Worm (Caenorhabditis elegans) whole organism, L1 larva: ENCODE data around the gene kdp-1.
A peak's percentile ranks its signal among the peaks of the same experiment; 100 is the strongest.

Source experiments
- C16A3.4 ChIP-seq: fragments of 150-350 bp; optimal IDR thresholded peaks from 2 replicates; lab custom pipeline; 2014; ENCODE audit warnings: missing biosample characterization, missing genetic modification characterization
- C34B4.2 ChIP-seq: sonication (generic microtip); optimal IDR thresholded peaks from 2 replicates; lab custom pipeline; 2017; ENCODE audit warnings: mild to moderate bottlenecking, missing genetic modification characterization, missing compliant biosample characterization
- Y116A8C.19 ChIP-seq: sonication (generic microtip); optimal IDR thresholded peaks from 2 replicates; lab custom pipeline; 2016; ENCODE audit warnings: missing compliant biosample characterization, missing genetic modification characterization, borderline replicate concordance
- alr-1 ChIP-seq: fragments of 200-800 bp; sonication (Bioruptor generic); optimal IDR thresholded peaks from 2 replicates; lab custom pipeline; 2018; ENCODE audit warnings: borderline replicate concordance, mild to moderate bottlenecking, missing genetic modification characterization, missing compliant biosample characterization
- blmp-1 ChIP-seq: fragments of 150-350 bp; optimal IDR thresholded peaks from 2 replicates; lab custom pipeline; 2014; ENCODE audit warnings: missing biosample characterization, missing genetic modification characterization
- ceh-88 ChIP-seq: fragments of 200-800 bp; sonication (Bioruptor generic); IDR thresholded peaks from 2 replicates; pipeline ENCODE4 v1.3.6; 2022; ENCODE audit warnings: missing genetic modification characterization, missing compliant biosample characterization
- dsc-1 ChIP-seq: sonication (generic microtip); optimal IDR thresholded peaks from 2 replicates; lab custom pipeline; 2016; ENCODE audit warnings: mild to moderate bottlenecking, missing genetic modification characterization, missing compliant biosample characterization
- efl-1 ChIP-seq, 4 experiments: fragments of 150-350 bp; optimal IDR thresholded peaks in 3 of 4; peaks in 1 of 4; 1 replicate in 1 of 4; 2 replicates in 3 of 4; lab custom pipeline; 2014; ENCODE audit warnings: missing biosample characterization in 2 of 4, missing genetic modification characterization in 2 of 4, missing genetic modification reagents in 2 of 4
- efl-3 ChIP-seq: fragments of 200-800 bp; sonication (Bioruptor generic); optimal IDR thresholded peaks from 2 replicates; lab custom pipeline; 2018; ENCODE audit warnings: mild to moderate bottlenecking, missing genetic modification characterization, missing compliant biosample characterization
- egl-27 ChIP-seq, 2 experiments: fragments of 150-350 bp in 1 of 2; sonication (generic microtip); optimal IDR thresholded peaks; 3 replicates each; lab custom pipeline; 2017 to 2018; ENCODE audit warnings: missing biosample characterization in 2 of 2, missing genetic modification characterization in 2 of 2, missing genetic modification reagents in 2 of 2
- elt-2 ChIP-seq: sonication (generic microtip); optimal IDR thresholded peaks from 2 replicates; lab custom pipeline; 2016; ENCODE audit warnings: missing genetic modification characterization, mild to moderate bottlenecking, inconsistent platforms, missing compliant biosample characterization, missing genetic modification reagents
- elt-3 ChIP-seq, 6 experiments: fragments of 150-350 bp in 1 of 6; sonication (generic microtip); optimal IDR thresholded peaks; 2 replicates each; lab custom pipeline; 2017 to 2018; ENCODE audit warnings: missing biosample characterization in 6 of 6, missing genetic modification characterization in 6 of 6, inconsistent platforms in 1 of 6
- fkh-8 ChIP-seq: sonication (generic microtip); optimal IDR thresholded peaks from 2 replicates; lab custom pipeline; 2016; ENCODE audit warnings: mild to moderate bottlenecking, missing genetic modification characterization, missing compliant biosample characterization
- fos-1 ChIP-seq: fragments of 150-350 bp; optimal IDR thresholded peaks from 2 replicates; lab custom pipeline; 2014; ENCODE audit warnings: missing biosample characterization, missing genetic modification characterization
- hlh-17 ChIP-seq: fragments of 200-800 bp; sonication (Bioruptor generic); optimal IDR thresholded peaks from 2 replicates; lab custom pipeline; 2018; ENCODE audit warnings: missing genetic modification characterization, mild to moderate bottlenecking, missing compliant biosample characterization, moderate library complexity, borderline replicate concordance
- hlh-4 ChIP-seq: sonication (generic microtip); optimal IDR thresholded peaks from 2 replicates; lab custom pipeline; 2016; ENCODE audit warnings: mild to moderate bottlenecking, missing genetic modification characterization, missing compliant biosample characterization
- hpl-2 ChIP-seq: fragments of 150-350 bp; optimal IDR thresholded peaks from 2 replicates; lab custom pipeline; 2014; ENCODE audit warnings: missing biosample characterization, missing genetic modification reagents, missing genetic modification characterization
- irx-1 ChIP-seq: sonication (generic microtip); optimal IDR thresholded peaks from 2 replicates; lab custom pipeline; 2016; ENCODE audit warnings: missing genetic modification characterization, missing compliant biosample characterization
- lin-13 ChIP-seq: fragments of 150-350 bp; optimal IDR thresholded peaks from 2 replicates; lab custom pipeline; 2014; ENCODE audit warnings: missing biosample characterization, missing genetic modification reagents, missing genetic modification characterization
- lin-14 ChIP-seq: fragments of 200-800 bp; sonication (Bioruptor generic); optimal IDR thresholded peaks from 2 replicates; lab custom pipeline; 2018; ENCODE audit warnings: mild to moderate bottlenecking, missing genetic modification characterization, moderate library complexity, missing compliant biosample characterization
- lin-15B ChIP-seq: fragments of 150-350 bp; sonication (generic microtip); optimal IDR thresholded peaks from 3 replicates; lab custom pipeline; 2014; ENCODE audit warnings: missing biosample characterization, missing genetic modification characterization
- lin-39 ChIP-seq: fragments of 150-350 bp; optimal IDR thresholded peaks from 2 replicates; lab custom pipeline; 2014; ENCODE audit warnings: missing biosample characterization, missing genetic modification reagents, missing genetic modification characterization
- mab-9 ChIP-seq: fragments of 200-800 bp; sonication (Bioruptor generic); IDR thresholded peaks from 2 replicates; pipeline ENCODE4 v1.3.6; 2022; ENCODE audit warnings: missing genetic modification reagents, missing genetic modification characterization, missing compliant biosample characterization
- mdl-1 ChIP-seq, 2 experiments: fragments of 150-350 bp; optimal IDR thresholded peaks; 2 replicates each; lab custom pipeline; 2014 to 2017; ENCODE audit warnings: missing biosample characterization in 2 of 2, missing genetic modification characterization in 2 of 2, inconsistent platforms in 1 of 2
- mef-2 ChIP-seq: fragments of 150-350 bp; optimal IDR thresholded peaks from 2 replicates; lab custom pipeline; 2014; ENCODE audit warnings: missing biosample characterization, missing genetic modification characterization
- nhr-11 ChIP-seq: fragments of 150-350 bp; optimal IDR thresholded peaks from 2 replicates; lab custom pipeline; 2014; ENCODE audit warnings: missing biosample characterization, missing genetic modification characterization
- nhr-12 ChIP-seq: sonication (generic microtip); optimal IDR thresholded peaks from 2 replicates; lab custom pipeline; 2017; ENCODE audit warnings: missing biosample characterization, missing genetic modification characterization
- nhr-19 ChIP-seq: fragments of 200-800 bp; sonication (Bioruptor generic); conservative IDR thresholded peaks from 2 replicates; pipeline ENCODE4 v1.3.6; 2022; ENCODE audit warnings: missing genetic modification characterization, missing compliant biosample characterization
- nhr-28 ChIP-seq: fragments of 150-350 bp; optimal IDR thresholded peaks from 2 replicates; lab custom pipeline; 2014; ENCODE audit warnings: missing biosample characterization, missing genetic modification characterization
- nhr-71 ChIP-seq: sonication (generic microtip); optimal IDR thresholded peaks from 2 replicates; lab custom pipeline; 2016; ENCODE audit warnings: mild to moderate bottlenecking, missing genetic modification characterization, moderate library complexity, missing compliant biosample characterization
- nhr-77 ChIP-seq: fragments of 150-350 bp; optimal IDR thresholded peaks from 2 replicates; lab custom pipeline; 2014; ENCODE audit warnings: missing biosample characterization, missing genetic modification characterization
- nhr-84 ChIP-seq: sonication (generic microtip); optimal IDR thresholded peaks from 2 replicates; lab custom pipeline; 2017; ENCODE audit warnings: missing biosample characterization, missing genetic modification characterization
- nhr-85 ChIP-seq: sonication (generic microtip); peaks from one replicate; lab custom pipeline; 2016; ENCODE audit warnings: missing genetic modification characterization, inconsistent platforms, missing compliant biosample characterization
- pag-3 ChIP-seq: sonication (generic microtip); optimal IDR thresholded peaks from 2 replicates; lab custom pipeline; 2017; ENCODE audit warnings: missing genetic modification characterization, mild to moderate bottlenecking, missing compliant biosample characterization, antibody characterized with exemption, borderline replicate concordance; ENCODE audit not compliant: insufficient read depth
- pax-3 ChIP-seq: fragments of 200-800 bp; sonication (Bioruptor generic); optimal IDR thresholded peaks from 2 replicates; lab custom pipeline; 2018; ENCODE audit warnings: mild to moderate bottlenecking, missing genetic modification characterization, moderate library complexity, missing compliant biosample characterization
- rnt-1 ChIP-seq: sonication (generic microtip); optimal IDR thresholded peaks from 2 replicates; lab custom pipeline; 2016; ENCODE audit warnings: mild to moderate bottlenecking, missing genetic modification characterization, moderate library complexity, missing compliant biosample characterization
- snpc-4 ChIP-seq: fragments of 150-350 bp; optimal IDR thresholded peaks from 2 replicates; lab custom pipeline; 2014; ENCODE audit warnings: missing biosample characterization, missing genetic modification characterization
- sox-4 ChIP-seq: sonication (generic microtip); optimal IDR thresholded peaks from 2 replicates; lab custom pipeline; 2016; ENCODE audit warnings: missing genetic modification characterization, missing compliant biosample characterization
- sptf-1 ChIP-seq: fragments of 150-350 bp; optimal IDR thresholded peaks from 2 replicates; lab custom pipeline; 2014; ENCODE audit warnings: missing biosample characterization, missing genetic modification characterization
- swsn-7 ChIP-seq: sonication (generic microtip); optimal IDR thresholded peaks from 2 replicates; lab custom pipeline; 2016; ENCODE audit warnings: missing genetic modification characterization, missing compliant biosample characterization
- tlp-1 ChIP-seq: fragments of 150-350 bp; optimal IDR thresholded peaks from 2 replicates; lab custom pipeline; 2014; ENCODE audit warnings: missing biosample characterization, missing genetic modification characterization
- unc-130 ChIP-seq: fragments of 150-350 bp; optimal IDR thresholded peaks from 2 replicates; lab custom pipeline; 2017; ENCODE audit warnings: missing biosample characterization, missing genetic modification characterization, inconsistent platforms
- unc-30 ChIP-seq: sonication (generic microtip); optimal IDR thresholded peaks from 2 replicates; lab custom pipeline; 2017; ENCODE audit warnings: missing biosample characterization, missing genetic modification characterization
- unc-86 ChIP-seq: sonication (generic microtip); optimal IDR thresholded peaks from 2 replicates; lab custom pipeline; 2016; ENCODE audit warnings: missing genetic modification characterization, missing compliant biosample characterization
- xbp-1 ChIP-seq: sonication (generic microtip); optimal IDR thresholded peaks from 2 replicates; lab custom pipeline; 2016; ENCODE audit warnings: missing genetic modification characterization, missing compliant biosample characterization
- ztf-11 ChIP-seq, 2 experiments: sonication (generic microtip); optimal IDR thresholded peaks; 2 replicates each; lab custom pipeline; 2016 to 2017; ENCODE audit warnings: missing genetic modification characterization in 2 of 2, missing biosample characterization in 1 of 2, missing compliant biosample characterization in 1 of 2
- ztf-4 ChIP-seq: fragments of 150-350 bp; optimal IDR thresholded peaks from 2 replicates; lab custom pipeline; 2014; ENCODE audit warnings: missing biosample characterization, missing genetic modification characterization

The kdp-1 gene

ce11 chrIV:13322429-13322828 lies 22.4 kb downstream of the kdp-1 start (continued):
- TF ChIP-seq rnt-1 (tag; lab: Kevin White, UChicago) (peak; percentile 84), swsn-7 (tag; lab: Kevin White, UChicago) (peak; percentile 84), tlp-1 (tag; lab: Kevin White, UChicago) (no peak), fkh-8 (tag; lab: Kevin White, UChicago) (peak; percentile 71), lin-14 (GFP tag; lab: Kevin White, UChicago) (peak; percentile 97), ztf-4 (tag; lab: Kevin White, UChicago) (peak; percentile 72), ztf-11 (tag; optimal IDR thresholded peaks at IDR 0.05; lab: Kevin White, UChicago) (no peak), sox-4 (no peak), fos-1 (tag; lab: Kevin White, UChicago) (peak; percentile 59), nhr-85 (tag; lab: Kevin White, UChicago) (peak; percentile 88), unc-130 (tag; lab: Kevin White, UChicago) (no peak), efl-3 (GFP tag; lab: Kevin White, UChicago) (no peak), pax-3 (tag; lab: Kevin White, UChicago) (no peak), efl-1 (optimal IDR thresholded peaks at IDR 0.05; lab: Kevin White, UChicago) (peak; percentile 58), efl-1 (GFP tag; optimal IDR thresholded peaks at IDR 0.05 in 1 of 2; lab: Kevin White, UChicago) (peak; percentile 19 to 70), Y116A8C.19 (no peak), xbp-1 (tag; lab: Kevin White, UChicago) (peak; percentile 65), unc-86 (tag; lab: Kevin White, UChicago) (peak; percentile 64), hpl-2 (GFP tag; lab: Kevin White, UChicago) (no peak), C34B4.2 (no peak), lin-15B (tag; lab: Kevin White, UChicago) (peak; percentile 2), lin-13 (peak; percentile 60), lin-39 (tag; lab: Kevin White, UChicago) (no peak), nhr-28 (tag; lab: Kevin White, UChicago) (no peak), blmp-1 (tag; lab: Kevin White, UChicago) (peak; percentile 33), unc-30 (tag; lab: Kevin White, UChicago) (no peak), nhr-11 (tag; lab: Kevin White, UChicago) (peak; percentile 55), C16A3.4 (peak; percentile 6), nhr-12 (no peak), alr-1 (tag; lab: Kevin White, UChicago) (no peak), nhr-84 (tag; lab: Kevin White, UChicago) (no peak), nhr-19 (peak; percentile 86), egl-27 (tag; optimal IDR thresholded peaks at IDR 0.05; lab: Kevin White, UChicago) (peak; percentile 31 to 50), snpc-4 (tag; lab: Kevin White, UChicago) (peak; percentile 46), sptf-1 (tag; lab: Kevin White, UChicago) (no peak), hlh-4 (tag; lab: Kevin White, UChicago) (no peak), ceh-88 (GFP tag; lab: Robert Waterston, UW) (no peak), hlh-17 (GFP tag; lab: Kevin White, UChicago) (no peak), mdl-1 (tag; optimal IDR thresholded peaks at IDR 0.05; lab: Kevin White, UChicago) (peak in 1 of 2 experiments; percentile 63), irx-1 (tag; lab: Kevin White, UChicago) (no peak), mef-2 (tag; lab: Kevin White, UChicago) (no peak), mab-9 (GFP tag; lab: Robert Waterston, UW) (no peak), nhr-77 (tag; lab: Kevin White, UChicago) (peak; percentile 89), nhr-71 (peak; percentile 96), dsc-1 (peak; percentile 50), elt-2 (peak; percentile 94), pag-3 (tag; lab: Kevin White, UChicago) (no peak), elt-3 (tag; optimal IDR thresholded peaks at IDR 0.05; lab: Kevin White, UChicago) (peak in 4 of 6 experiments; percentile 49 to 84 (median 70))
